Worm (Caenorhabditis elegans) whole organism, late embryonic: ENCODE data around the gene K03H1.13.

Experiments
- ceh-24 ChIP-seq: sonication (generic microtip); optimal IDR thresholded peaks from 2 replicates; lab custom pipeline; 2016; ENCODE audit warnings: mild to moderate bottlenecking, missing genetic modification characterization, missing compliant biosample characterization
- dve-1 ChIP-seq: sonication (generic microtip); optimal IDR thresholded peaks from 2 replicates; lab custom pipeline; 2017; ENCODE audit warnings: antibody characterized with exemption, mild to moderate bottlenecking, missing genetic modification characterization, missing compliant biosample characterization
- elt-2 ChIP-seq: sonication (generic microtip); optimal IDR thresholded peaks from 2 replicates; lab custom pipeline; 2016; ENCODE audit warnings: missing genetic modification reagents, missing genetic modification characterization, missing compliant biosample characterization
- fkh-6 ChIP-seq: sonication (generic microtip); optimal IDR thresholded peaks from 2 replicates; lab custom pipeline; 2016; ENCODE audit warnings: missing genetic modification characterization, missing compliant biosample characterization
- npax-4 ChIP-seq: sonication (generic microtip); optimal IDR thresholded peaks from 2 replicates; lab custom pipeline; 2016; ENCODE audit warnings: missing genetic modification characterization, missing compliant biosample characterization
- pag-3 ChIP-seq: sonication (generic microtip); optimal IDR thresholded peaks from 2 replicates; lab custom pipeline; 2016; ENCODE audit warnings: missing compliant biosample characterization, missing genetic modification characterization, borderline replicate concordance
- rnt-1 ChIP-seq: sonication (generic microtip); optimal IDR thresholded peaks from 2 replicates; lab custom pipeline; 2016; ENCODE audit warnings: missing genetic modification characterization, missing compliant biosample characterization

- TF ChIP-seq rnt-1 (tag; lab: Kevin White, UChicago) (no peak), dve-1 (tag; lab: Kevin White, UChicago) (no peak), npax-4 (tag; lab: Kevin White, UChicago) (no peak), pag-3 (tag; lab: Kevin White, UChicago) (no peak), fkh-6 (no peak), ceh-24 (no peak), elt-2 (tag; lab: Kevin White, UChicago) (no peak)
Observed at ce11 chrIII:9926650-9927049, 23.5 kb downstream of the K03H1.13 start, which contains the start of gene ttr-3.
